Fruit fly (Drosophila melanogaster): Measurements from ENCODE around the gene exex.

exex gene

DNA sequence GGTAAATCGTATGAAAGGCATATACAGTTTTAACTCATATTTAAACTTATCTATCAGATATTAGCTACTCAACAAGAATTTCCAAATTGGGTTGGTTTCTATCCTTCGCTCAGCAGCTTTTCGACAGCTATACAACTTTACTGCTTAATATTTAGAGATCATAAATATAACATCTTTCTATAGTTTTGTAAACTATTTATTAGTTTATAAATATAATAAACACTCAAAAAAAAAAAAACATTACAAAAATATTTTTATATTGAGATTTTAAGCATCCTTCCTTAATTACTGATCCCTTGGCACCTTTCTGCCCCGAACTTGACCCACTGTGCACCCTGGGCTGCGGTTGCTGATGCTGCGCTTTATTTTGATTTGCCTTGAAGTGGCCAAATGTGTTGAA, 5.0 kb downstream of the exex start (continued):
- TF ChIP-seq p53 (GFP tag; optimal IDR thresholded peaks at IDR 0.05) (no peak), Rx (GFP tag; IDR thresholded peaks at IDR 0.05) (no peak), CG18764 (GFP tag; optimal IDR thresholded peaks at IDR 0.05) (no peak), H2.0 (GFP tag; IDR thresholded peaks at IDR 0.05) (no peak), CG7839 (tag; optimal IDR thresholded peaks at IDR 0.05) (peak; percentile 41), tin (GFP tag; optimal IDR thresholded peaks at IDR 0.05) (peak; percentile 39), CG10462 (GFP tag; optimal IDR thresholded peaks at IDR 0.05) (no peak), CG10654 (GFP tag; optimal IDR thresholded peaks at IDR 0.05) (no peak), Ssrp (tag; optimal IDR thresholded peaks at IDR 0.05) (peak; percentile 41), grau (tag; optimal IDR thresholded peaks at IDR 0.05) (peak; percentile 4), lola (GFP tag; optimal IDR thresholded peaks at IDR 0.05) (peak in 1 of 3 experiments; percentile 65), CG10267 (tag; optimal IDR thresholded peaks at IDR 0.05) (peak; percentile 37), CG30020 (tag; optimal IDR thresholded peaks at IDR 0.05) (no peak), Ptx1 (GFP tag; IDR thresholded peaks at IDR 0.05) (no peak), da (GFP tag; optimal IDR thresholded peaks at IDR 0.05) (no peak), CG6689 (GFP tag; IDR thresholded peaks at IDR 0.05) (0 out of 2 replicates have a peak, but pooled peaks have one; percentile 39), Abd-B (GFP tag; optimal IDR thresholded peaks at IDR 0.05) (no peak), gro (GFP tag; optimal IDR thresholded peaks at IDR 0.05) (no peak), kni (GFP tag; optimal IDR thresholded peaks at IDR 0.05) (no peak), CG2712 (tag; optimal IDR thresholded peaks at IDR 0.05) (peak; percentile 61), zen (tag; optimal IDR thresholded peaks at IDR 0.05) (no peak), CG16815 (GFP tag; optimal IDR thresholded peaks at IDR 0.05) (peak; percentile 73), CG17829 (tag; optimal IDR thresholded peaks at IDR 0.05) (peak; percentile 45), CG34224 (GFP tag; IDR thresholded peaks at IDR 0.05; ENCODE audit: partially characterized antibody) (no peak), Hr3 (GFP tag; optimal IDR thresholded peaks at IDR 0.05) (peak; percentile 6), D19A (tag; optimal IDR thresholded peaks at IDR 0.05) (peak; percentile 47), Xrp1 (GFP tag; IDR thresholded peaks at IDR 0.05) (peak; percentile 46; the same call in 1 of the 2 replicates), disco-r (GFP tag; optimal IDR thresholded peaks at IDR 0.05) (no peak), sug (tag; optimal IDR thresholded peaks at IDR 0.05) (no peak), CG10431 (GFP tag; optimal IDR thresholded peaks at IDR 0.05) (no peak), CG8765 (GFP tag; IDR thresholded peaks at IDR 0.05) (peak; percentile 37; the same call in 1 of the 2 replicates), Med (GFP tag) (peak; percentile 51), ind (GFP tag; optimal IDR thresholded peaks at IDR 0.05) (peak; percentile 24), CG2875 (GFP tag; optimal IDR thresholded peaks at IDR 0.05) (no peak), Oli (tag; optimal IDR thresholded peaks at IDR 0.05) (peak; percentile 44), CG15269 (tag; optimal IDR thresholded peaks at IDR 0.05) (no peak), lilli (GFP tag; optimal IDR thresholded peaks at IDR 0.05) (no peak), kay (GFP tag; optimal IDR thresholded peaks at IDR 0.05) (no peak), CG11560 (tag; IDR thresholded peaks at IDR 0.05) (no peak), CG8924 (tag; optimal IDR thresholded peaks at IDR 0.05) (peak; percentile 12), CG16779 (GFP tag; IDR thresholded peaks at IDR 0.05) (no peak), zen2 (GFP tag; IDR thresholded peaks at IDR 0.05; ENCODE audit: partially characterized antibody) (no peak), CG6683 (GFP tag; optimal IDR thresholded peaks at IDR 0.05) (no peak), CG15601 (tag; optimal IDR thresholded peaks at IDR 0.05) (no peak), az2 (GFP tag; optimal IDR thresholded peaks at IDR 0.05) (peak; percentile 21), CG42726 (GFP tag; IDR thresholded peaks at IDR 0.05; ENCODE audit: partially characterized antibody) (no peak), inv (GFP tag; IDR thresholded peaks at IDR 0.05; ENCODE audit: partially characterized antibody) (no peak), pros (GFP tag; optimal IDR thresholded peaks at IDR 0.05) (no peak), dpn (GFP tag; optimal IDR thresholded peaks at IDR 0.05) (no peak), CG1647 (GFP tag; optimal IDR thresholded peaks at IDR 0.05) (no peak), CG14667 (GFP tag; IDR thresholded peaks at IDR 0.05) (no peak)

Data from whole organism, embryonic.